Fruit fly (Drosophila melanogaster): ENCODE measurements around the gene mesh.

mesh gene

DNA sequence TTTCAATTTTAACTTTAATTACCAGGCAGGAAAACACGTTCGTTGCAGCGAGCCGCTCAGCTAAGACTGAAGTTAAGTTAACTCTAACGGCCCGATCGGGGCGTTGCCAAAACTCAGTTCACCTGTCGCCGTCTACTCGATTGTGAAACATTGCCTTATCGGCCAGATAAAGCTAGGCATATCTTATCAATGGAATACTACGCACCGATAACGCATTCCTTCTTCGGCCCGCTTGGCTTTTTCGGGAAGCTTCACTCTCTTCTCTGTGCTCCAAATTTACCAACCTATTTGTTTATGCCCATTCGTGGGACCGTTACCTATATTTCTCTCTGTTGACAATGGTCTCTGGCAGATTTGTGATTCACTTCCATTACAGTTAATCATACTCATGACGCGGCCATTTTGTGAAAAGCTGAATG, at the start of gene mesh (continued):
- no peak for TF ChIP-seq sens-2 (GFP tag; IDR thresholded peaks at IDR 0.05)
- TF ChIP-seq NFAT (GFP tag; IDR thresholded peaks at IDR 0.05) = no peak
- no peak for TF ChIP-seq CG2202 (tag; optimal IDR thresholded peaks at IDR 0.05)
- no peak for TF ChIP-seq D19B (GFP tag; optimal IDR thresholded peaks at IDR 0.05)
- no peak for TF ChIP-seq bcd (GFP tag; optimal IDR thresholded peaks at IDR 0.05)
- TF ChIP-seq Pdp1 (GFP tag; optimal IDR thresholded peaks at IDR 0.05) = peak in 1 of 2 experiments; percentile 56
- TF ChIP-seq sqz (GFP tag; optimal IDR thresholded peaks at IDR 0.05) = no peak
- no peak for TF ChIP-seq pzg (GFP tag; optimal IDR thresholded peaks at IDR 0.05)
- peak; percentile 97 for TF ChIP-seq sd (tag; optimal IDR thresholded peaks at IDR 0.05)
- TF ChIP-seq dmrt99B (tag; optimal IDR thresholded peaks at IDR 0.05) = no peak
- no peak for TF ChIP-seq ftz-f1 (GFP tag; optimal IDR thresholded peaks at IDR 0.05)
- TF ChIP-seq nom (GFP tag; optimal IDR thresholded peaks at IDR 0.05) = no peak
- TF ChIP-seq tap (tag; optimal IDR thresholded peaks at IDR 0.05) = no peak
- TF ChIP-seq CG15601 (tag; optimal IDR thresholded peaks at IDR 0.05) = no peak
- TF ChIP-seq CG2129 (GFP tag; IDR thresholded peaks at IDR 0.05; ENCODE audit: partially characterized antibody) = no peak
- no peak for TF ChIP-seq ac (GFP tag; optimal IDR thresholded peaks at IDR 0.05)
- no peak for TF ChIP-seq lola (GFP tag; optimal IDR thresholded peaks at IDR 0.05)
- no peak for TF ChIP-seq CG31441 (GFP tag; IDR thresholded peaks at IDR 0.05)
- TF ChIP-seq HmgZ (tag; optimal IDR thresholded peaks at IDR 0.05) = peak; percentile 39
- no peak for TF ChIP-seq ttk (GFP tag; IDR thresholded peaks at IDR 0.05)
- no peak for TF ChIP-seq pnt (GFP tag; optimal IDR thresholded peaks at IDR 0.05)
- no peak for TF ChIP-seq ken (GFP tag; IDR thresholded peaks at IDR 0.05)
- no peak for TF ChIP-seq CG17186 (GFP tag; optimal IDR thresholded peaks at IDR 0.05)
- no peak for TF ChIP-seq CG17385 (GFP tag; optimal IDR thresholded peaks at IDR 0.05)
- no peak for TF ChIP-seq gsb (GFP tag; IDR thresholded peaks at IDR 0.05)
- no peak for TF ChIP-seq Spps (tag; optimal IDR thresholded peaks at IDR 0.05)
- TF ChIP-seq CG5953 (GFP tag; IDR thresholded peaks at IDR 0.05) = 0 out of 2 replicates have a peak, but pooled peaks have one; percentile 26
- TF ChIP-seq Hmr (GFP tag; optimal IDR thresholded peaks at IDR 0.05) = peak; percentile 1
- TF ChIP-seq hb (GFP tag; IDR thresholded peaks at IDR 0.05; ENCODE audit: partially characterized antibody) = no peak
- TF ChIP-seq dysf (GFP tag; IDR thresholded peaks at IDR 0.05) = no peak
- no peak for TF ChIP-seq Fer3 (tag; optimal IDR thresholded peaks at IDR 0.05)
- TF ChIP-seq CG3995 (GFP tag; optimal IDR thresholded peaks at IDR 0.05) = no peak
- TF ChIP-seq CG10543 (GFP tag; optimal IDR thresholded peaks at IDR 0.05) = peak; percentile 69
- no peak for TF ChIP-seq insv (GFP tag; optimal IDR thresholded peaks at IDR 0.05)
- TF ChIP-seq zen (tag; optimal IDR thresholded peaks at IDR 0.05) = no peak
- TF ChIP-seq CG34376 (GFP tag; optimal IDR thresholded peaks at IDR 0.05) = peak; percentile 58
- TF ChIP-seq gem (tag; optimal IDR thresholded peaks at IDR 0.05) = no peak
- TF ChIP-seq CG1603 (tag; optimal IDR thresholded peaks at IDR 0.05) = no peak
- no peak for TF ChIP-seq cas (GFP tag; IDR thresholded peaks at IDR 0.05)
- TF ChIP-seq NC2α (GFP tag; optimal IDR thresholded peaks at IDR 0.05) = no peak
- no peak for TF ChIP-seq CG13894 (tag; optimal IDR thresholded peaks at IDR 0.05)
- TF ChIP-seq Awh (GFP tag; IDR thresholded peaks at IDR 0.05) = 0 out of 2 replicates have a peak, but pooled peaks have one; percentile 14
- no peak for TF ChIP-seq Hr51 (GFP tag; optimal IDR thresholded peaks at IDR 0.05)
- no peak for TF ChIP-seq D19A (tag; optimal IDR thresholded peaks at IDR 0.05)
- TF ChIP-seq CG1792 (GFP tag; optimal IDR thresholded peaks at IDR 0.05) = no peak
- TF ChIP-seq twi (tag; optimal IDR thresholded peaks at IDR 0.05) = no peak
- TF ChIP-seq sens (GFP tag) = no peak
- no peak for TF ChIP-seq fd64A (GFP tag; optimal IDR thresholded peaks at IDR 0.05)
- no peak for TF ChIP-seq peb (GFP tag; IDR thresholded peaks at IDR 0.05)
- TF ChIP-seq CG7745 (tag; optimal IDR thresholded peaks at IDR 0.05) = no peak
